Worm (Caenorhabditis elegans): Measurements from ENCODE around the gene ncx-10.

The ncx-10 gene

ce11 chrV:7978798-7979197 is 45.9 kb upstream of the ncx-10 start:
- TF ChIP-seq F16B12.6 (tag; optimal IDR thresholded peaks at IDR 0.05) (peak; percentile 10), snu-23 (GFP tag; optimal IDR thresholded peaks at IDR 0.05) (peak; percentile 56), nhr-85 (tag) (peak; percentile 79), elt-2 (tag; optimal IDR thresholded peaks at IDR 0.05) (no peak), blmp-1 (tag; optimal IDR thresholded peaks at IDR 0.05) (peak; percentile 77), efl-1 (optimal IDR thresholded peaks at IDR 0.05) (peak; percentile 13 to 20), efl-1 (GFP tag; optimal IDR thresholded peaks at IDR 0.05 in 1 of 2) (peak in 1 of 2 experiments; percentile 93), ceh-88 (GFP tag; IDR thresholded peaks at IDR 0.05) (no peak), mdl-1 (tag; optimal IDR thresholded peaks at IDR 0.05) (peak in 1 of 2 experiments; percentile 27), sptf-1 (tag; optimal IDR thresholded peaks at IDR 0.05) (no peak), elt-3 (tag; optimal IDR thresholded peaks at IDR 0.05) (peak in 2 of 6 experiments; percentile 3 to 75), nhr-20 (tag; optimal IDR thresholded peaks at IDR 0.05) (peak; percentile 56), unc-62 (GFP tag; optimal IDR thresholded peaks at IDR 0.05) (no peak), lsy-2 (tag; optimal IDR thresholded peaks at IDR 0.05) (peak in 1 of 2 experiments; percentile 82), lin-14 (GFP tag; optimal IDR thresholded peaks at IDR 0.05) (peak; percentile 71), sox-4 (tag; optimal IDR thresholded peaks at IDR 0.05) (no peak), nhr-84 (tag; optimal IDR thresholded peaks at IDR 0.05) (no peak), ztf-11 (tag; optimal IDR thresholded peaks at IDR 0.05) (no peak), fkh-10 (GFP tag; optimal IDR thresholded peaks at IDR 0.05) (no peak), nhr-71 (tag; optimal IDR thresholded peaks at IDR 0.05) (peak; percentile 7), C04F5.9 (tag; optimal IDR thresholded peaks at IDR 0.05) (no peak), zip-4 (GFP tag; optimal IDR thresholded peaks at IDR 0.05) (no peak), grh-1 (GFP tag; IDR thresholded peaks at IDR 0.05) (no peak), dpl-1 (GFP tag; optimal IDR thresholded peaks at IDR 0.05) (peak in 2 of 3 experiments; percentile 12 to 31), lin-35 (GFP tag; optimal IDR thresholded peaks at IDR 0.05) (peak in 1 of 2 experiments; percentile 65), mep-1 (tag; optimal IDR thresholded peaks at IDR 0.05) (peak; percentile 24), C16A3.4 (tag; optimal IDR thresholded peaks at IDR 0.05) (peak; percentile 46)

ce11 chrV:7977701-7978461 is 45.0 kb upstream of the ncx-10 start, which contains the start of gene let-413:
Gene let-413 (minus strand): TSS chrV:7977776.
- TF ChIP-seq blmp-1 (tag; optimal IDR thresholded peaks at IDR 0.05): no peak
- TF ChIP-seq ceh-82 (tag; optimal IDR thresholded peaks at IDR 0.05): peak in 1 of 3 experiments; percentile 35
- peak in 1 of 2 experiments; percentile 7 for TF ChIP-seq lsy-2 (tag; optimal IDR thresholded peaks at IDR 0.05)
- peak; percentile 12 for TF ChIP-seq fkh-8 (tag; optimal IDR thresholded peaks at IDR 0.05)
- TF ChIP-seq aha-1 (tag; optimal IDR thresholded peaks at IDR 0.05): no peak
- no peak for TF ChIP-seq C04F5.9 (tag; optimal IDR thresholded peaks at IDR 0.05)
- TF ChIP-seq lin-14 (GFP tag; optimal IDR thresholded peaks at IDR 0.05): peak; percentile 72
- TF ChIP-seq elt-2 (tag; optimal IDR thresholded peaks at IDR 0.05): peak; percentile 33
- peak in 1 of 6 experiments; percentile 6 for TF ChIP-seq elt-3 (tag; optimal IDR thresholded peaks at IDR 0.05)
- peak; percentile 9 for TF ChIP-seq mep-1 (tag; optimal IDR thresholded peaks at IDR 0.05)
- no peak for TF ChIP-seq efl-1 (optimal IDR thresholded peaks at IDR 0.05)
- TF ChIP-seq efl-1 (GFP tag; optimal IDR thresholded peaks at IDR 0.05 in 1 of 2): peak in 1 of 2 experiments; percentile 31
- TF ChIP-seq nhr-84 (tag; optimal IDR thresholded peaks at IDR 0.05): no peak
- TF ChIP-seq nhr-90 (tag; optimal IDR thresholded peaks at IDR 0.05; ENCODE audit: poor library complexity): peak; percentile 17
- TF ChIP-seq sox-4 (tag; optimal IDR thresholded peaks at IDR 0.05): no peak
- TF ChIP-seq lin-35 (GFP tag; optimal IDR thresholded peaks at IDR 0.05): peak in 1 of 2 experiments; percentile 15
- TF ChIP-seq mab-9 (GFP tag; IDR thresholded peaks at IDR 0.05): no peak

DNA sequence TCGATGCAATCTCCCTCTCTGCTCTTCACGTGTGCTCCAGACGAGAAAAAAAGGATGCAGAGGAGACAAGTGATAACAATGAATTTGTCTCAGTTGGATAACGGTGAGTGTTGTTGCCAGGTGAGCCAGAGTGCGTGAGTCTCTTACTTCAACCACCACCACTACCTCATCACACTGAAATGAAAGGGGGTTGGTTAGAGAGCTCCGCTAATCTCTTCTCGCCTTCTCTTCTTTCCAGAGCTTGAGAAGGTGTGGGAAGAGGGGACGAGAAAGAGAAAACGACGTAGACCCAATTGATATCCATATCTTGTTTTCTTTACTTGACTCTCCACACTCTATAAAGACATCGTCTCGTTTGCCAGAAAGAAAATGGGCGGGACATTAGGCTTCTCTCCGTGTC is 38.5 kb upstream of the ncx-10 start:
- peak; percentile 69 for TF ChIP-seq fkh-8 (tag; optimal IDR thresholded peaks at IDR 0.05)
- TF ChIP-seq ztf-4 (tag; optimal IDR thresholded peaks at IDR 0.05): no peak
- no peak for TF ChIP-seq nhr-28 (tag; optimal IDR thresholded peaks at IDR 0.05)
- TF ChIP-seq zip-4 (GFP tag; optimal IDR thresholded peaks at IDR 0.05): no peak
- no peak for TF ChIP-seq aha-1 (tag; optimal IDR thresholded peaks at IDR 0.05)
- no peak for TF ChIP-seq lin-14 (GFP tag; optimal IDR thresholded peaks at IDR 0.05)
- TF ChIP-seq sup-37 (GFP tag; optimal IDR thresholded peaks at IDR 0.05): no peak
- TF ChIP-seq sptf-1 (tag; optimal IDR thresholded peaks at IDR 0.05): no peak
- TF ChIP-seq unc-30 (tag; optimal IDR thresholded peaks at IDR 0.05): no peak
- peak; percentile 8 for TF ChIP-seq nhr-71 (tag; optimal IDR thresholded peaks at IDR 0.05)
- no peak for TF ChIP-seq elt-2 (tag; optimal IDR thresholded peaks at IDR 0.05)
- TF ChIP-seq swsn-7 (tag; optimal IDR thresholded peaks at IDR 0.05): no peak
- TF ChIP-seq tbx-2 (tag; optimal IDR thresholded peaks at IDR 0.05): no peak
- TF ChIP-seq unc-86 (tag; optimal IDR thresholded peaks at IDR 0.05): no peak
- TF ChIP-seq egl-13 (tag; optimal IDR thresholded peaks at IDR 0.05): no peak
- no peak for TF ChIP-seq aly-2 (tag; optimal IDR thresholded peaks at IDR 0.05)
- TF ChIP-seq lsy-2 (tag; optimal IDR thresholded peaks at IDR 0.05): no peak
- TF ChIP-seq sox-4 (tag; optimal IDR thresholded peaks at IDR 0.05): peak; percentile 12
- TF ChIP-seq ztf-11 (tag; optimal IDR thresholded peaks at IDR 0.05): no peak
- peak; percentile 8 for TF ChIP-seq dsc-1 (tag; optimal IDR thresholded peaks at IDR 0.05)
- no peak for TF ChIP-seq fos-1 (tag; optimal IDR thresholded peaks at IDR 0.05)
- no peak for TF ChIP-seq fkh-4 (tag; optimal IDR thresholded peaks at IDR 0.05; ENCODE audit: borderline replicate concordance)

Measured in whole organism, L1 larva.